ENCODE assay signal across 4 fruit fly cellular contexts in genomic region chr3R:27100930-27101329, dm6.
TF ChIP-seq lines count a peak whose summit lies in the region.

Gene Jhbp11 (plus strand): TSS chr3R:27101230.

- no peak for TF ChIP-seq CTCF in whole organism, embryonic (GFP tag; optimal IDR thresholded peaks at IDR 0.05; lab: Kevin White, UChicago)

TF ChIP-seq in whole organism, adult, 20 proteins besides CTCF, POLR2A, EP300 and RAD21:
- TF ChIP-seq CG7101 (tag; optimal IDR thresholded peaks at IDR 0.05; lab: Kevin White, UChicago) (no peak), Crg-1 (GFP tag; optimal IDR thresholded peaks at IDR 0.05; lab: Kevin White, UChicago) (no peak), CG14711 (tag; optimal IDR thresholded peaks at IDR 0.05; lab: Kevin White, UChicago) (peak; percentile 6)
TF ChIP-seq in whole organism, adult: peak in this region for 1.

TF ChIP-seq in whole organism, embryonic, 481 proteins besides CTCF, POLR2A, EP300 and RAD21:
- no peak for TF ChIP-seq Hr3 (GFP tag; optimal IDR thresholded peaks at IDR 0.05; lab: Kevin White, UChicago)
- TF ChIP-seq D19A (tag; optimal IDR thresholded peaks at IDR 0.05; lab: Kevin White, UChicago), result no peak
- TF ChIP-seq sens (GFP tag; lab: Kevin White, UChicago), result peak; percentile 7
- no peak for TF ChIP-seq Myb (GFP tag; optimal IDR thresholded peaks at IDR 0.05; lab: Kevin White, UChicago)
- TF ChIP-seq CG10267 (tag; optimal IDR thresholded peaks at IDR 0.05; lab: Kevin White, UChicago), result no peak

TF ChIP-seq in whole organism, prepupa, 60 proteins besides CTCF, POLR2A, EP300 and RAD21:
- TF ChIP-seq Eip78C (GFP tag; lab: Kevin White, UChicago), result peak; percentile 49
- TF ChIP-seq eg (GFP tag; IDR thresholded peaks at IDR 0.05; lab: Robert Waterston, UW), result 0 out of 3 replicates have a peak, but pooled peaks have one; percentile 15
- TF ChIP-seq dac (GFP tag; optimal IDR thresholded peaks at IDR 0.05; lab: Kevin White, UChicago), result no peak
TF ChIP-seq in whole organism, prepupa: peak in this region for 2.

TF ChIP-seq in whole organism, pupa, 21 proteins besides CTCF, POLR2A, EP300 and RAD21:
- TF ChIP-seq CG17806 (tag; optimal IDR thresholded peaks at IDR 0.05; lab: Kevin White, UChicago) (peak; percentile 14), EcR (GFP tag; optimal IDR thresholded peaks at IDR 0.05; lab: Kevin White, UChicago) (no peak), CG15710 (tag; optimal IDR thresholded peaks at IDR 0.05; lab: Kevin White, UChicago) (no peak), Pif1B (GFP tag; optimal IDR thresholded peaks at IDR 0.05; lab: Kevin White, UChicago) (no peak), CG14655 (GFP tag; optimal IDR thresholded peaks at IDR 0.05; lab: Kevin White, UChicago) (peak; percentile 15), CG8159 (tag; optimal IDR thresholded peaks at IDR 0.05; lab: Kevin White, UChicago) (peak; percentile 28), CG32121 (GFP tag; IDR thresholded peaks at IDR 0.05; lab: Robert Waterston, UW) (no peak)
